Fruit fly (Drosophila melanogaster): ENCODE results near the gene NSD.

- TF ChIP-seq GATAd (GFP tag; optimal IDR thresholded peaks at IDR 0.05) (no peak), CG9705 (GFP tag; optimal IDR thresholded peaks at IDR 0.05) (no peak), Rel (GFP tag; optimal IDR thresholded peaks at IDR 0.05) (no peak), Rel (tag; optimal IDR thresholded peaks at IDR 0.05) (no peak), psq (GFP tag; optimal IDR thresholded peaks at IDR 0.05) (no peak), lola (GFP tag; optimal IDR thresholded peaks at IDR 0.05) (no peak), woc (GFP tag; optimal IDR thresholded peaks at IDR 0.05) (no peak), Jra (GFP tag; optimal IDR thresholded peaks at IDR 0.05) (no peak), br (GFP tag; optimal IDR thresholded peaks at IDR 0.05) (no peak), Hnf4 (GFP tag; optimal IDR thresholded peaks at IDR 0.05) (no peak), Myc (optimal IDR thresholded peaks at IDR 0.05) (no peak), dl (GFP tag; optimal IDR thresholded peaks at IDR 0.05; ENCODE audit: insufficient read depth in 1 of 2, partially characterized antibody in 2 of 2) (no peak), h (GFP tag; optimal IDR thresholded peaks at IDR 0.05) (no peak), Hr78 (GFP tag; optimal IDR thresholded peaks at IDR 0.05) (no peak), Vsx2 (GFP tag; optimal IDR thresholded peaks at IDR 0.05; ENCODE audit: partially characterized antibody) (no peak)
These were observed 9.5 kb downstream of the NSD start, which contains the start of gene nenya for dm6 chr3R:27928140-27928539.
